Worm (Caenorhabditis elegans): ENCODE measurements around the gene tag-123.

Gene tag-123

DNA sequence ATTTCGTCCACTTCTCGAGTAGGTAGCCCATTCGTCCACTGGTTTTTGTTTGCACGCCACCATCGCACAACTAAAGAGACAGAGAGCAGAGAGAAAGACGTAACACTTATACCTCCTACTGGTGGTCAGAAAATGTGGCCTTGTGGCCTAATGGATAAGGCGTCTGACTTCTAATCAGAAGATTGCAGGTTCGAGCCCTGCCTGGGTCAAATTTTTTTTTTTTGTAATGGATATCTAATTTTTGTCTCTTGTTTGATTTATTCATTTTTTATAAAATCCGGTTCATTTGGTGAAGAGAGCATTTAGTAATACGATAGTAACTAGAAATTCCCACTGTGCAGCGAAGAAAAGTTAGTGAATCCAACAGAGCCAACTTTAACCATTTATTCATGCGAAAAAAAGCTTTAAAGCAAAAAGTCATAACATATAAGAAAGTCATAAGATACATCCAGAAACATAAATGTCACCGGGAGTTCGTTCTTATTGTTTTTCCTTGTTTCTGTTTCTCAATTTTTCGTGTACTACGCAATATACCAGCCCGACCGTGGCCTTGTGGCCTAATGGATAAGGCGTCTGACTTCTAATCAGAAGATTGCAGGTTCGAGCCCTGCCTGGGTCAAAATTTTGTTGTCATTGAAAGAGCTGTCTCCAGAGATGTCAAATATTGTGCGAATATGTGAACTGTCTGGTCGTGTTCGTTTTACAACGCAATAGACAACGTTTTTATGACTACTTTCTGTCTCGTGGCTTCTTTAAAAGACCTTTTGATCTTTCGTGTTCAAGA lies 35.6 kb downstream of the tag-123 start (continued):
- TF ChIP-seq sdz-38 (tag; optimal IDR thresholded peaks at IDR 0.05) (no peak), repo-1 (tag; optimal IDR thresholded peaks at IDR 0.05) (no peak), ztf-18 (tag; optimal IDR thresholded peaks at IDR 0.05) (peak; percentile 20), ztf-28 (GFP tag; IDR thresholded peaks at IDR 0.05) (0 out of 2 replicates have a peak, but pooled peaks have one; percentile 35), somi-1 (GFP tag; optimal IDR thresholded peaks at IDR 0.05) (peak; percentile 18), lin-40 (tag; optimal IDR thresholded peaks at IDR 0.05) (peak; percentile 36), ceh-79 (tag; optimal IDR thresholded peaks at IDR 0.05) (no peak), nfyb-1 (GFP tag; IDR thresholded peaks at IDR 0.05) (peak; percentile 62), F10E7.11 (tag; optimal IDR thresholded peaks at IDR 0.05) (no peak), lsy-27 (tag; optimal IDR thresholded peaks at IDR 0.05; ENCODE audit: borderline replicate concordance, insufficient read depth) (no peak), Y79H2A.3 (GFP tag; conservative IDR thresholded peaks at IDR 0.05) (no peak), D2030.7 (GFP tag; IDR thresholded peaks at IDR 0.05) (peak; percentile 44), dpl-1 (GFP tag; optimal IDR thresholded peaks at IDR 0.05) (no peak), rcor-1 (GFP tag; IDR thresholded peaks at IDR 0.05) (peak; percentile 73), snpc-3.4 (tag; optimal IDR thresholded peaks at IDR 0.05) (peak; percentile 45), xnd-1 (tag; optimal IDR thresholded peaks at IDR 0.05) (no peak), hlh-12 (tag; optimal IDR thresholded peaks at IDR 0.05) (no peak), pha-4 (tag; optimal IDR thresholded peaks at IDR 0.05) (no peak), lag-1 (GFP tag; IDR thresholded peaks at IDR 0.05) (no peak), Y53F4B.3 (GFP tag; IDR thresholded peaks at IDR 0.05) (no peak), F33H1.4 (GFP tag; IDR thresholded peaks at IDR 0.05) (no peak), K11D2.4 (GFP tag; IDR thresholded peaks at IDR 0.05) (peak; percentile 64), hlh-26 (GFP tag; conservative IDR thresholded peaks at IDR 0.05) (no peak), him-1 (tag; optimal IDR thresholded peaks at IDR 0.05) (no peak), dox-1 (GFP tag; IDR thresholded peaks at IDR 0.05) (peak; percentile 65), aptf-2 (GFP tag; conservative IDR thresholded peaks at IDR 0.05) (no peak), F57A8.1 (GFP tag; optimal IDR thresholded peaks at IDR 0.05) (no peak), ceh-91 (GFP tag; IDR thresholded peaks at IDR 0.05) (no peak), nhr-90 (tag; optimal IDR thresholded peaks at IDR 0.05) (no peak), mcd-1 (GFP tag; IDR thresholded peaks at IDR 0.05) (0 out of 2 replicates have a peak, but pooled peaks have one; percentile 9), ets-4 (GFP tag; optimal IDR thresholded peaks at IDR 0.05) (no peak), lir-1 (GFP tag; conservative IDR thresholded peaks at IDR 0.05) (0 out of 2 replicates have a peak, but pooled peaks have one; percentile 34), F49E8.2 (tag; optimal IDR thresholded peaks at IDR 0.05; ENCODE audit: insufficient read depth) (no peak), snpc-4 (GFP tag; optimal IDR thresholded peaks at IDR 0.05) (peak; percentile 39), snpc-4 (tag; optimal IDR thresholded peaks at IDR 0.05) (peak in 2 of 4 experiments; percentile 17 to 31), tbp1 (GFP tag; optimal IDR thresholded peaks at IDR 0.05) (peak; percentile 95), ekl-4 (GFP tag; IDR thresholded peaks at IDR 0.05) (peak; percentile 43; the same call in 1 of the 2 replicates), K12H6.12 (tag; optimal IDR thresholded peaks at IDR 0.05) (peak; percentile 21), hmg-20 (GFP tag; IDR thresholded peaks at IDR 0.05) (no peak), ZK185.1 (tag; optimal IDR thresholded peaks at IDR 0.05; ENCODE audit: poor library complexity, severe bottlenecking) (peak; percentile 44), B0261.1 (tag; optimal IDR thresholded peaks at IDR 0.05) (peak; percentile 90), snpc-1.3 (tag; optimal IDR thresholded peaks at IDR 0.05; ENCODE audit: insufficient read depth) (peak; percentile 74), nhr-120 (GFP tag; IDR thresholded peaks at IDR 0.05) (no peak), gei-17 (GFP tag; optimal IDR thresholded peaks at IDR 0.05) (no peak), F57C9.4 (tag; optimal IDR thresholded peaks at IDR 0.05) (no peak), madf-10 (tag; optimal IDR thresholded peaks at IDR 0.05) (peak; percentile 17)
